Fruit fly (Drosophila melanogaster) whole organism, prepupa: ENCODE data around the gene CG5455.

Experiments used
- CG10669 ChIP-seq: fragments of 200-800 bp; sonication (Bioruptor generic); optimal IDR thresholded peaks from 3 replicates; lab custom pipeline; 2018; ENCODE audit warnings: missing biosample characterization, mild to moderate bottlenecking, missing genetic modification characterization, moderate library complexity
- CG11762 ChIP-seq: fragments of 200-800 bp; sonication (Bioruptor generic); optimal IDR thresholded peaks from 3 replicates; lab custom pipeline; 2016; ENCODE audit warnings: missing biosample characterization, missing genetic modification characterization; ENCODE audit not compliant: insufficient read depth
- CG11902 ChIP-seq: fragments of 200-800 bp; sonication (Bioruptor generic); optimal IDR thresholded peaks from 3 replicates; lab custom pipeline; 2016; ENCODE audit warnings: missing biosample characterization, missing genetic modification characterization
- CG15336 ChIP-seq: fragments of 200-800 bp; sonication (Bioruptor generic); IDR thresholded peaks from 2 replicates; pipeline ENCODE4 v1.3.6; 2022; ENCODE audit warnings: missing biosample characterization, missing genetic modification characterization
- CG1621 ChIP-seq: fragments of 200-800 bp; sonication (Bioruptor generic); optimal IDR thresholded peaks from 3 replicates; lab custom pipeline; 2018; ENCODE audit warnings: missing biosample characterization, mild to moderate bottlenecking, missing genetic modification characterization
- CG16779 ChIP-seq: fragments of 200-800 bp; sonication (Bioruptor generic); optimal IDR thresholded peaks from 3 replicates; lab custom pipeline; 2017; ENCODE audit warnings: missing biosample characterization, mild to moderate bottlenecking, missing genetic modification characterization
- CG31627 ChIP-seq: fragments of 200-800 bp; sonication (Bioruptor generic); optimal IDR thresholded peaks from 3 replicates; lab custom pipeline; 2016; ENCODE audit warnings: missing biosample characterization, missing genetic modification characterization
- CG32006 ChIP-seq: fragments of 200-800 bp; sonication (Bioruptor generic); optimal IDR thresholded peaks from 3 replicates; lab custom pipeline; 2017; ENCODE audit warnings: missing biosample characterization, mild to moderate bottlenecking, missing genetic modification characterization
- CG34406 ChIP-seq: fragments of 200-800 bp; sonication (Bioruptor generic); optimal IDR thresholded peaks from 3 replicates; lab custom pipeline; 2016; ENCODE audit warnings: missing biosample characterization, missing genetic modification characterization
- CG3919 ChIP-seq: fragments of 200-800 bp; sonication (Bioruptor generic); optimal IDR thresholded peaks from 3 replicates; lab custom pipeline; 2016; ENCODE audit warnings: missing biosample characterization, missing genetic modification characterization
- CG4318 ChIP-seq: fragments of 200-800 bp; sonication (Bioruptor generic); optimal IDR thresholded peaks from 3 replicates; lab custom pipeline; 2017; ENCODE audit warnings: missing biosample characterization, mild to moderate bottlenecking, missing genetic modification characterization
- CG6163 ChIP-seq: fragments of 200-800 bp; sonication (Bioruptor generic); IDR thresholded peaks from 3 replicates; pipeline ENCODE4 v1.3.6; 2022; ENCODE audit warnings: missing biosample characterization, missing genetic modification characterization
- CG6276 ChIP-seq: fragments of 200-800 bp; sonication (Bioruptor generic); optimal IDR thresholded peaks from 2 replicates; lab custom pipeline; 2017; ENCODE audit warnings: missing biosample characterization, mild to moderate bottlenecking, missing genetic modification characterization
- CG6792 ChIP-seq: fragments of 200-800 bp; sonication (Bioruptor generic); optimal IDR thresholded peaks from 3 replicates; lab custom pipeline; 2016; ENCODE audit warnings: missing biosample characterization, missing genetic modification characterization
- CG6808 ChIP-seq: fragments of 200-800 bp; sonication (Bioruptor generic); optimal IDR thresholded peaks from 3 replicates; lab custom pipeline; 2017; ENCODE audit warnings: missing biosample characterization, missing genetic modification characterization, mild to moderate bottlenecking, moderate library complexity, missing genetic modification reagents
- CG6854 ChIP-seq: fragments of 200-800 bp; sonication (Bioruptor generic); optimal IDR thresholded peaks from 2 replicates; lab custom pipeline; 2017; ENCODE audit warnings: missing biosample characterization, mild to moderate bottlenecking, missing genetic modification characterization
- CG7368 ChIP-seq: fragments of 200-800 bp; sonication (Bioruptor generic); optimal IDR thresholded peaks from 3 replicates; lab custom pipeline; 2016; ENCODE audit warnings: missing biosample characterization, missing genetic modification characterization
- CG8319 ChIP-seq: fragments of 200-800 bp; sonication (Bioruptor generic); optimal IDR thresholded peaks from 3 replicates; lab custom pipeline; 2016; ENCODE audit warnings: missing biosample characterization, missing genetic modification characterization
- CG8632 ChIP-seq: fragments of 200-800 bp; sonication (Bioruptor generic); optimal IDR thresholded peaks from 3 replicates; lab custom pipeline; 2016; ENCODE audit warnings: missing biosample characterization, missing genetic modification characterization
- CG9139 ChIP-seq: fragments of 200-800 bp; sonication (Bioruptor generic); optimal IDR thresholded peaks from 3 replicates; lab custom pipeline; 2017; ENCODE audit warnings: missing biosample characterization, mild to moderate bottlenecking, missing genetic modification characterization
- Eip75B ChIP-seq: fragments of 200-800 bp; sonication (Bioruptor generic); optimal IDR thresholded peaks from 3 replicates; lab custom pipeline; 2016; ENCODE audit warnings: missing biosample characterization, missing genetic modification characterization
- Eip78C ChIP-seq: fragments of 200-800 bp; sonication (Bioruptor generic); peaks from one replicate; lab custom pipeline; 2016; ENCODE audit warnings: missing biosample characterization, missing genetic modification characterization
- Eip93F ChIP-seq: fragments of 200-800 bp; sonication (Bioruptor generic); optimal IDR thresholded peaks from 2 replicates; lab custom pipeline; 2016; ENCODE audit warnings: missing biosample characterization, mild to moderate bottlenecking, missing genetic modification characterization
- Ets96B ChIP-seq: fragments of 200-800 bp; optimal IDR thresholded peaks from 2 replicates; lab custom pipeline; 2019; ENCODE audit warnings: missing biosample characterization, mild to moderate bottlenecking, missing genetic modification characterization, moderate library complexity
- Hr38 ChIP-seq: sonication (Bioruptor generic); optimal IDR thresholded peaks from 2 replicates; lab custom pipeline; 2016; ENCODE audit warnings: missing biosample characterization, missing genetic modification characterization
- Hr4 ChIP-seq: fragments of 200-800 bp; sonication (Bioruptor generic); optimal IDR thresholded peaks from 3 replicates; lab custom pipeline; 2016; ENCODE audit warnings: missing biosample characterization, missing genetic modification characterization
- Lpt ChIP-seq: fragments of 200-800 bp; sonication (Bioruptor generic); optimal IDR thresholded peaks from 3 replicates; lab custom pipeline; 2016; ENCODE audit warnings: missing biosample characterization, missing genetic modification characterization
- Met ChIP-seq: fragments of 200-800 bp; sonication (Bioruptor generic); optimal IDR thresholded peaks from 3 replicates; lab custom pipeline; 2016; ENCODE audit warnings: missing biosample characterization, missing genetic modification characterization
- OdsH ChIP-seq: fragments of 200-800 bp; sonication (Bioruptor generic); optimal IDR thresholded peaks from 3 replicates; lab custom pipeline; 2016; ENCODE audit warnings: missing biosample characterization, missing genetic modification characterization
- Sox102F ChIP-seq: fragments of 200-800 bp; sonication (Bioruptor generic); optimal IDR thresholded peaks from 2 replicates; lab custom pipeline; 2016; ENCODE audit warnings: missing biosample characterization, mild to moderate bottlenecking, missing genetic modification characterization
- Sox15 ChIP-seq: fragments of 200-800 bp; sonication (Bioruptor generic); optimal IDR thresholded peaks from 3 replicates; lab custom pipeline; 2016; ENCODE audit warnings: missing biosample characterization, missing genetic modification characterization
- acj6 ChIP-seq: fragments of 200-800 bp; sonication (Bioruptor generic); optimal IDR thresholded peaks from 3 replicates; lab custom pipeline; 2016; ENCODE audit warnings: missing biosample characterization, missing genetic modification characterization
- cyc ChIP-seq: fragments of 200-800 bp; sonication (Bioruptor generic); optimal IDR thresholded peaks from 3 replicates; lab custom pipeline; 2016; ENCODE audit warnings: missing biosample characterization, missing genetic modification characterization
- dac ChIP-seq: fragments of 200-800 bp; sonication (Bioruptor generic); optimal IDR thresholded peaks from 2 replicates; lab custom pipeline; 2017; ENCODE audit warnings: missing biosample characterization, mild to moderate bottlenecking, missing genetic modification characterization
- dsx ChIP-seq: fragments of 200-800 bp; optimal IDR thresholded peaks from 3 replicates; lab custom pipeline; 2019; ENCODE audit warnings: missing biosample characterization, mild to moderate bottlenecking, missing genetic modification characterization, moderate library complexity; ENCODE audit not compliant: poor library complexity, severe bottlenecking
- eg ChIP-seq: fragments of 200-800 bp; sonication (Bioruptor generic); IDR thresholded peaks from 3 replicates; pipeline ENCODE4 v1.3.6; 2022; ENCODE audit warnings: missing biosample characterization, missing genetic modification characterization
- esn ChIP-seq: fragments of 200-800 bp; sonication (Bioruptor generic); optimal IDR thresholded peaks from 2 replicates; lab custom pipeline; 2016; ENCODE audit warnings: missing biosample characterization, mild to moderate bottlenecking, missing genetic modification characterization, moderate library complexity
- fd85E ChIP-seq: fragments of 200-800 bp; sonication (Bioruptor generic); optimal IDR thresholded peaks from 3 replicates; lab custom pipeline; 2016; ENCODE audit warnings: missing biosample characterization, missing genetic modification characterization
- fkh ChIP-seq: fragments of 200-800 bp; sonication (Bioruptor generic); optimal IDR thresholded peaks from 3 replicates; lab custom pipeline; 2017; ENCODE audit warnings: missing biosample characterization, mild to moderate bottlenecking, missing genetic modification characterization, moderate library complexity
- lz ChIP-seq: fragments of 200-800 bp; sonication (Bioruptor generic); optimal IDR thresholded peaks from 3 replicates; lab custom pipeline; 2016; ENCODE audit warnings: missing biosample characterization, missing genetic modification characterization
- net ChIP-seq: fragments of 200-800 bp; sonication (Bioruptor generic); optimal IDR thresholded peaks from 3 replicates; lab custom pipeline; 2016; ENCODE audit warnings: missing biosample characterization, missing genetic modification characterization
- pdm3 ChIP-seq: fragments of 200-800 bp; sonication (Bioruptor generic); optimal IDR thresholded peaks from 3 replicates; lab custom pipeline; 2016; ENCODE audit warnings: missing biosample characterization, missing genetic modification characterization
- salr ChIP-seq, 2 experiments: fragments of 200-800 bp; sonication (Bioruptor generic); optimal IDR thresholded peaks; 3 replicates each; lab custom pipeline; 2016 to 2018; ENCODE audit warnings: missing biosample characterization in 2 of 2, missing genetic modification characterization in 2 of 2, mild to moderate bottlenecking in 1 of 2
- ss ChIP-seq, 2 experiments: fragments of 200-800 bp; sonication (Bioruptor generic); optimal IDR thresholded peaks; 2 replicates in 1 of 2; 3 replicates in 1 of 2; lab custom pipeline; 2017 to 2018; ENCODE audit warnings: mild to moderate bottlenecking in 2 of 2, missing biosample characterization in 2 of 2, missing genetic modification characterization in 2 of 2, moderate library complexity in 1 of 2
- svp ChIP-seq: fragments of 200-800 bp; sonication (Bioruptor generic); peaks from one replicate; lab custom pipeline; 2016; ENCODE audit warnings: missing biosample characterization, missing genetic modification characterization
- topi ChIP-seq: fragments of 200-800 bp; sonication (Bioruptor generic); optimal IDR thresholded peaks from 3 replicates; lab custom pipeline; 2016; ENCODE audit warnings: missing biosample characterization, missing genetic modification characterization
- vri ChIP-seq: fragments of 200-800 bp; sonication (Bioruptor generic); optimal IDR thresholded peaks from 3 replicates; lab custom pipeline; 2016; ENCODE audit warnings: missing biosample characterization, mild to moderate bottlenecking, missing genetic modification characterization

Gene CG5455

dm6 chr3R:26436540-26436939 is 24.8 kb upstream of the CG5455 start (continued):
- TF ChIP-seq pdm3 (GFP tag; lab: Kevin White, UChicago) (peak; percentile 63), CG34406 (peak; percentile 30), Met (GFP tag; lab: Kevin White, UChicago) (peak; percentile 58), CG9139 (no peak), net (GFP tag; lab: Kevin White, UChicago) (peak; percentile 46), Sox102F (GFP tag; lab: Kevin White, UChicago) (peak; percentile 42), dac (GFP tag; lab: Kevin White, UChicago) (peak; percentile 29), Hr38 (GFP tag; lab: Kevin White, UChicago) (no peak), fkh (GFP tag; lab: Kevin White, UChicago) (no peak), CG6808 (GFP tag; lab: Kevin White, UChicago) (no peak), CG6854 (GFP tag; lab: Kevin White, UChicago) (no peak), CG6276 (GFP tag; lab: Kevin White, UChicago) (peak; percentile 23), CG8319 (GFP tag; lab: Kevin White, UChicago) (peak; percentile 12)

dm6 chr3R:26440455-26441196 is 20.7 kb upstream of the CG5455 start, which contains the start of gene tx:
TSS of gene tx (plus strand) at chr3R:26440778.
- TF ChIP-seq CG32006 (GFP tag; lab: Kevin White, UChicago) (peak; percentile 15), CG7368 (GFP tag; lab: Kevin White, UChicago) (no peak), CG16779 (tag; lab: Kevin White, UChicago) (no peak), CG11762 (GFP tag; lab: Kevin White, UChicago) (no peak), CG31627 (GFP tag; lab: Kevin White, UChicago) (no peak), CG10669 (GFP tag; lab: Kevin White, UChicago) (no peak), CG8632 (GFP tag; lab: Kevin White, UChicago) (no peak), topi (GFP tag; lab: Kevin White, UChicago) (no peak), CG6792 (GFP tag; lab: Kevin White, UChicago) (no peak), CG34406 (no peak), fkh (GFP tag; lab: Kevin White, UChicago) (no peak), CG3919 (GFP tag; lab: Kevin White, UChicago) (peak; percentile 8), salr (GFP tag; optimal IDR thresholded peaks at IDR 0.05; lab: Kevin White, UChicago) (no peak), CG6163 (no peak), acj6 (GFP tag; lab: Kevin White, UChicago) (no peak), Hr4 (GFP tag; lab: Kevin White, UChicago) (no peak), dsx (GFP tag; lab: Kevin White, UChicago) (no peak), Eip75B (GFP tag; lab: Kevin White, UChicago) (no peak), lz (GFP tag; lab: Kevin White, UChicago) (no peak), CG4318 (GFP tag; lab: Kevin White, UChicago) (no peak), Lpt (GFP tag; lab: Kevin White, UChicago) (peak; percentile 10), CG15336 (no peak), OdsH (no peak), fd85E (GFP tag; lab: Kevin White, UChicago) (no peak), net (GFP tag; lab: Kevin White, UChicago) (no peak), CG9139 (no peak), Sox15 (GFP tag; lab: Kevin White, UChicago) (no peak), CG6276 (GFP tag; lab: Kevin White, UChicago) (peak; percentile 16), Met (GFP tag; lab: Kevin White, UChicago) (no peak), CG8319 (GFP tag; lab: Kevin White, UChicago) (no peak), Eip78C (peak; percentile 72), Eip93F (GFP tag; lab: Kevin White, UChicago) (no peak), cyc (no peak), CG11902 (GFP tag; lab: Kevin White, UChicago) (no peak), eg (GFP tag; lab: Robert Waterston, UW) (peak; percentile 38; the same call in 2 of the 3 replicates), ss (GFP tag; optimal IDR thresholded peaks at IDR 0.05; lab: Kevin White, UChicago) (peak in 1 of 2 experiments; percentile 2), Sox102F (GFP tag; lab: Kevin White, UChicago) (no peak), svp (GFP tag; lab: Kevin White, UChicago) (no peak), CG1621 (peak; percentile 41), Ets96B (no peak), dac (GFP tag; lab: Kevin White, UChicago) (no peak), CG6808 (GFP tag; lab: Kevin White, UChicago) (peak; percentile 18), vri (GFP tag; lab: Kevin White, UChicago) (no peak), CG6854 (GFP tag; lab: Kevin White, UChicago) (peak; percentile 75), esn (no peak)
